Fruit fly (Drosophila melanogaster) whole organism, embryonic: ENCODE data around the gene ebi.

Experiments
- C15 ChIP-seq: fragments of 200-800 bp; sonication (Bioruptor generic); IDR thresholded peaks from 3 replicates; pipeline ENCODE4 v1.3.6; 2022; ENCODE audit warnings: missing biosample characterization, missing genetic modification characterization
- CG12659 ChIP-seq: fragments of 200-800 bp; sonication (Bioruptor generic); optimal IDR thresholded peaks from 3 replicates; lab custom pipeline; 2017; ENCODE audit warnings: mild to moderate bottlenecking, missing biosample characterization, missing genetic modification reagents, missing genetic modification characterization
- CG12769 ChIP-seq: fragments of 200-800 bp; sonication (Bioruptor generic); optimal IDR thresholded peaks from 2 replicates; lab custom pipeline; 2019; ENCODE audit warnings: missing biosample characterization, mild to moderate bottlenecking, missing genetic modification characterization, moderate library complexity
- CG13775 ChIP-seq: fragments of 200-800 bp; sonication (Bioruptor generic); optimal IDR thresholded peaks from 3 replicates; lab custom pipeline; 2017; ENCODE audit warnings: missing biosample characterization, mild to moderate bottlenecking, missing genetic modification characterization
- CG14014 ChIP-seq: fragments of 200-800 bp; sonication (Bioruptor generic); IDR thresholded peaks from 2 replicates; pipeline ENCODE4 v1.3.6; 2022; ENCODE audit warnings: missing biosample characterization, missing genetic modification characterization
- CG14860 ChIP-seq: fragments of 200-800 bp; sonication (Bioruptor generic); IDR thresholded peaks from 3 replicates; pipeline ENCODE4 v1.3.6; 2022; ENCODE audit warnings: missing biosample characterization, missing genetic modification characterization; ENCODE audit not compliant: partially characterized antibody
- CG18619 ChIP-seq: fragments of 200-800 bp; sonication (Bioruptor generic); optimal IDR thresholded peaks from 3 replicates; lab custom pipeline; 2017; ENCODE audit warnings: missing biosample characterization, mild to moderate bottlenecking, missing genetic modification characterization
- CG3163 ChIP-seq: fragments of 200-800 bp; sonication (Bioruptor generic); optimal IDR thresholded peaks from 3 replicates; lab custom pipeline; 2016; ENCODE audit warnings: missing biosample characterization, missing genetic modification characterization
- CG6175 ChIP-seq: fragments of 200-800 bp; sonication (Bioruptor generic); IDR thresholded peaks from 3 replicates; pipeline ENCODE4 v1.3.6; 2022; ENCODE audit warnings: missing biosample characterization, missing genetic modification characterization
- CG6654 ChIP-seq: fragments of 200-800 bp; sonication (Bioruptor generic); optimal IDR thresholded peaks from 2 replicates; lab custom pipeline; 2017; ENCODE audit warnings: missing biosample characterization, mild to moderate bottlenecking, missing genetic modification characterization
- CG7372 ChIP-seq: fragments of 200-800 bp; sonication (Bioruptor generic); IDR thresholded peaks from 2 replicates; pipeline ENCODE4 v1.3.6; 2022; ENCODE audit warnings: missing biosample characterization, missing genetic modification characterization
- CG9876 ChIP-seq: fragments of 200-800 bp; sonication (Bioruptor generic); optimal IDR thresholded peaks from 2 replicates; lab custom pipeline; 2016; ENCODE audit warnings: missing biosample characterization, missing genetic modification characterization
- D ChIP-seq, 2 experiments: fragments of 200-800 bp in 1 of 2; fragments of >200 bp in 1 of 2; sonication (Bioruptor generic) in 1 of 2; optimal IDR thresholded peaks; 2 replicates in 1 of 2; 3 replicates in 1 of 2; lab custom pipeline; 2017; ENCODE audit warnings: mild to moderate bottlenecking in 1 of 2, missing biosample characterization in 1 of 2, missing genetic modification characterization in 1 of 2, missing genetic modification reagents in 1 of 2
- Drgx ChIP-seq: fragments of 200-800 bp; sonication (Bioruptor generic); IDR thresholded peaks from 2 replicates; pipeline ENCODE4 v1.3.6; 2022; ENCODE audit warnings: missing biosample characterization, missing genetic modification characterization
- GATAe ChIP-seq: fragments of 200-800 bp; sonication (Bioruptor generic); conservative IDR thresholded peaks from 2 replicates; pipeline ENCODE4 v1.3.6; 2022; ENCODE audit warnings: missing biosample characterization, missing genetic modification characterization
- HLH3B ChIP-seq: fragments of 200-800 bp; sonication (Bioruptor generic); IDR thresholded peaks from 2 replicates; pipeline ENCODE4 v1.3.6; 2022; ENCODE audit warnings: missing biosample characterization, missing genetic modification characterization
- Hmr ChIP-seq: fragments of 200-800 bp; sonication (Bioruptor generic); optimal IDR thresholded peaks from 3 replicates; lab custom pipeline; 2017; ENCODE audit warnings: mild to moderate bottlenecking, missing biosample characterization, missing genetic modification reagents, missing genetic modification characterization
- Hsf ChIP-seq: fragments of 200-800 bp; sonication (Bioruptor generic); optimal IDR thresholded peaks from 3 replicates; lab custom pipeline; 2016; ENCODE audit warnings: missing biosample characterization, missing genetic modification characterization
- Opbp ChIP-seq: fragments of 200-800 bp; sonication (Bioruptor generic); IDR thresholded peaks from 3 replicates; pipeline ENCODE4 v1.3.6; 2022; ENCODE audit warnings: missing biosample characterization, missing genetic modification characterization; ENCODE audit not compliant: partially characterized antibody
- Sry-β ChIP-seq: fragments of 200-800 bp; sonication (Bioruptor generic); optimal IDR thresholded peaks from 2 replicates; lab custom pipeline; 2018; ENCODE audit warnings: missing biosample characterization, mild to moderate bottlenecking, missing genetic modification characterization, moderate library complexity
- bigmax ChIP-seq: fragments of 200-800 bp; sonication (Bioruptor generic); optimal IDR thresholded peaks from 2 replicates; lab custom pipeline; 2018; ENCODE audit warnings: missing biosample characterization, mild to moderate bottlenecking, missing genetic modification characterization
- br ChIP-seq: fragments of >200 bp; optimal IDR thresholded peaks from 2 replicates; lab custom pipeline; 2017
- cwo ChIP-seq: fragments of 200-800 bp; sonication (Bioruptor generic); optimal IDR thresholded peaks from 3 replicates; lab custom pipeline; 2017; ENCODE audit warnings: missing biosample characterization, missing genetic modification characterization, mild to moderate bottlenecking, moderate library complexity, missing genetic modification reagents
- da ChIP-seq: fragments of 200-800 bp; sonication (Bioruptor generic); optimal IDR thresholded peaks from 2 replicates; lab custom pipeline; 2016; ENCODE audit warnings: missing biosample characterization, missing genetic modification characterization
- danr ChIP-seq: fragments of 200-800 bp; sonication (Bioruptor generic); IDR thresholded peaks from 2 replicates; pipeline ENCODE4 v1.3.6; 2022; ENCODE audit warnings: missing biosample characterization, missing genetic modification characterization
- disco-r ChIP-seq: fragments of 200-800 bp; sonication (Bioruptor generic); optimal IDR thresholded peaks from 2 replicates; lab custom pipeline; 2016; ENCODE audit warnings: missing biosample characterization, missing genetic modification characterization
- dm ChIP-seq: fragments of 200-800 bp; sonication (Bioruptor generic); optimal IDR thresholded peaks from 3 replicates; lab custom pipeline; 2016; ENCODE audit warnings: missing biosample characterization, missing genetic modification characterization
- ems ChIP-seq: fragments of 200-800 bp; sonication (Bioruptor generic); optimal IDR thresholded peaks from 3 replicates; lab custom pipeline; 2016; ENCODE audit warnings: missing biosample characterization, missing genetic modification characterization
- exex ChIP-seq: fragments of 200-800 bp; sonication (Bioruptor generic); optimal IDR thresholded peaks from 4 replicates; lab custom pipeline; 2018; ENCODE audit warnings: missing biosample characterization, mild to moderate bottlenecking, missing genetic modification characterization, moderate library complexity
- fu2 ChIP-seq: fragments of 200-800 bp; sonication (Bioruptor generic); optimal IDR thresholded peaks from 2 replicates; lab custom pipeline; 2016; ENCODE audit warnings: missing biosample characterization, missing genetic modification characterization
- gcm ChIP-seq: fragments of 200-800 bp; sonication (Bioruptor generic); optimal IDR thresholded peaks from 2 replicates; lab custom pipeline; 2019; ENCODE audit warnings: missing biosample characterization, mild to moderate bottlenecking, missing genetic modification characterization, moderate library complexity
- gfzf ChIP-seq: fragments of 200-800 bp; sonication (Bioruptor generic); optimal IDR thresholded peaks from 2 replicates; lab custom pipeline; 2016; ENCODE audit warnings: missing biosample characterization, mild to moderate bottlenecking, missing genetic modification characterization, moderate library complexity
- grau ChIP-seq: fragments of 200-800 bp; optimal IDR thresholded peaks from 3 replicates; lab custom pipeline; 2019; ENCODE audit warnings: missing biosample characterization, mild to moderate bottlenecking, missing genetic modification characterization, moderate library complexity
- grn ChIP-seq: fragments of 200-800 bp; sonication (Bioruptor generic); optimal IDR thresholded peaks from 3 replicates; lab custom pipeline; 2017; ENCODE audit warnings: missing biosample characterization, missing genetic modification characterization
- lbe ChIP-seq: fragments of 200-800 bp; sonication (Bioruptor generic); optimal IDR thresholded peaks from 2 replicates; lab custom pipeline; 2016; ENCODE audit warnings: missing biosample characterization, mild to moderate bottlenecking, missing genetic modification characterization
- mirr ChIP-seq: fragments of 200-800 bp; sonication (Bioruptor generic); optimal IDR thresholded peaks from 3 replicates; lab custom pipeline; 2018; ENCODE audit warnings: missing biosample characterization, mild to moderate bottlenecking, missing genetic modification characterization
- nmo ChIP-seq: fragments of 200-800 bp; sonication (Bioruptor generic); optimal IDR thresholded peaks from 2 replicates; lab custom pipeline; 2018; ENCODE audit warnings: missing biosample characterization, mild to moderate bottlenecking, missing genetic modification characterization, moderate library complexity
- nom ChIP-seq: fragments of 200-800 bp; sonication (Bioruptor generic); optimal IDR thresholded peaks from 2 replicates; lab custom pipeline; 2017; ENCODE audit warnings: missing biosample characterization, missing genetic modification characterization, mild to moderate bottlenecking, moderate library complexity, missing genetic modification reagents
- pfk ChIP-seq: fragments of 200-800 bp; sonication (Bioruptor generic); optimal IDR thresholded peaks from 2 replicates; lab custom pipeline; 2018; ENCODE audit warnings: missing biosample characterization, mild to moderate bottlenecking, missing genetic modification characterization, moderate library complexity
- pnt ChIP-seq: fragments of 200-800 bp; sonication (Bioruptor generic); optimal IDR thresholded peaks from 3 replicates; lab custom pipeline; 2016; ENCODE audit warnings: missing biosample characterization, missing genetic modification characterization
- rib ChIP-seq: fragments of 200-800 bp; sonication (Bioruptor generic); IDR thresholded peaks from 2 replicates; pipeline ENCODE4 v1.3.6; 2022; ENCODE audit warnings: missing biosample characterization, missing genetic modification characterization
- sd ChIP-seq: fragments of 200-800 bp; sonication (Bioruptor generic); optimal IDR thresholded peaks from 3 replicates; lab custom pipeline; 2018; ENCODE audit warnings: missing biosample characterization, mild to moderate bottlenecking, missing genetic modification characterization, moderate library complexity
- sens ChIP-seq: fragments of 200-800 bp; sonication (Bioruptor generic); peaks from one replicate; lab custom pipeline; 2016; ENCODE audit warnings: missing biosample characterization, missing genetic modification characterization
- slbo ChIP-seq: fragments of 200-800 bp; sonication (Bioruptor generic); IDR thresholded peaks from 2 replicates; pipeline ENCODE4 v1.3.6; 2022; ENCODE audit warnings: missing biosample characterization, missing genetic modification characterization
- sug ChIP-seq: fragments of 200-800 bp; optimal IDR thresholded peaks from 2 replicates; lab custom pipeline; 2019; ENCODE audit warnings: missing biosample characterization, mild to moderate bottlenecking, missing genetic modification characterization, moderate library complexity
- tap ChIP-seq: fragments of 200-800 bp; optimal IDR thresholded peaks from 3 replicates; lab custom pipeline; 2019; ENCODE audit warnings: missing biosample characterization, mild to moderate bottlenecking, missing genetic modification characterization, moderate library complexity
- tio ChIP-seq: fragments of 200-800 bp; sonication (Bioruptor generic); optimal IDR thresholded peaks from 2 replicates; lab custom pipeline; 2017; ENCODE audit warnings: missing biosample characterization, missing genetic modification characterization, inconsistent platforms
- trem ChIP-seq: fragments of 200-800 bp; optimal IDR thresholded peaks from 3 replicates; lab custom pipeline; 2019; ENCODE audit warnings: missing biosample characterization, mild to moderate bottlenecking, missing genetic modification characterization, moderate library complexity
- zfh1 ChIP-seq: fragments of 200-800 bp; sonication (Bioruptor generic); IDR thresholded peaks from 3 replicates; pipeline ENCODE4 v1.3.6; 2022; ENCODE audit warnings: missing biosample characterization, missing genetic modification characterization

Gene ebi

DNA sequence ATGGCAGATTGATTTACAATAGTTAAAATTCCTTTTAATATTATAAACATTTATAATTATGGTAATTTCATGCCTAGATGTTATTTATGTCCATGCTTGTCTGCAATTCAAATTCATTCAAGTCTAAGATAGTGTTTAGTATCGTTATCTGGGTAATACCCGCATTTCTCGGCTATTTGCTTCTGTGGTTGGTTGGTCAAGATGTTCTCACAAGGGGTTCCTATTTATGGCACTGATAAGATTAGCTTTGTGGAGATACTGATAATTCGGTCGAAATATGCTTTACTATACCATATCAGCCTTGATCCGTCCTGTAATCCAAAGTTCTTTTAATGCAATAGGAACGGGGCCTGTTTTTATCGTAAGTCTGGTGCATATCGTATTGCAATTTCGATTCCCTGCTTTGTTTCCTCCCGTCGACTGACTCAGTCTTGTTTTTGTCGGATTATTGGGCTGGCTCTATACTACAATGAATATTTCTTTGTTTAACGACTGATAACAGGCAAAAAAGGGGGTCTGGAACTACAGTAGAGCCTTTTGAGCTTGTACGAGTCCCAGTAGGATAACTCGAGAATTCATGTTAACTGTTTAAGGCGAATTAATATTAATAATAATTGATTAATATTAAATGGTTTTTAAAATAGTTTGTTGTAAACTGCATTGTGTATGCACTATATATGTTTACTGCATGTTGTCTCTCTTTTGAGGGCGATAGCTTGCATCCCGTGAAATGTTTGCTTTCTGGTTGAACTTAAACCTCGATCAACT is 37.0 kb downstream of the ebi start:
- TF ChIP-seq C15 (GFP tag; lab: Robert Waterston, UW) (no peak), sug (tag; lab: Kevin White, UChicago) (peak; percentile 96), CG14014 (GFP tag; lab: Robert Waterston, UW) (0 out of 2 replicates have a peak, but pooled peaks have one; percentile 10), mirr (GFP tag; lab: Kevin White, UChicago) (peak; percentile 77), cwo (GFP tag; lab: Kevin White, UChicago) (no peak), fu2 (GFP tag; lab: Kevin White, UChicago) (no peak), grn (peak; percentile 40), GATAe (GFP tag; lab: Robert Waterston, UW) (peak; percentile 23; the same call in 1 of the 2 replicates), exex (tag; lab: Kevin White, UChicago) (peak; percentile 82), CG6175 (GFP tag; lab: Robert Waterston, UW) (no peak), nom (GFP tag; lab: Kevin White, UChicago) (peak; percentile 19), Drgx (GFP tag; lab: Robert Waterston, UW) (peak; percentile 54), sd (tag; lab: Kevin White, UChicago) (peak; percentile 63), sens (peak; percentile 60), CG9876 (GFP tag; lab: Kevin White, UChicago) (no peak), Hmr (GFP tag; lab: Kevin White, UChicago) (no peak), gcm (GFP tag; lab: Kevin White, UChicago) (peak; percentile 28), lbe (peak; percentile 39), grau (tag; lab: Kevin White, UChicago) (peak; percentile 56), tio (GFP tag; lab: Kevin White, UChicago) (no peak)

dm6 chr2L:452872-453271 is 38.0 kb downstream of the ebi start, which contains the start of the genes crq and shv:
Gene crq (minus strand): TSS chr2L:453024.
Gene shv (plus strand): TSS chr2L:453108.
- no peak for TF ChIP-seq tap (tag; lab: Kevin White, UChicago)
- no peak for TF ChIP-seq HLH3B (GFP tag; lab: Robert Waterston, UW)
- no peak for TF ChIP-seq CG12769
- peak; percentile 36; the same call in 1 of the 3 replicates for TF ChIP-seq Opbp (GFP tag; lab: Robert Waterston, UW)
- no peak for TF ChIP-seq pfk (GFP tag; lab: Kevin White, UChicago)
- TF ChIP-seq CG7372 (GFP tag; lab: Robert Waterston, UW): no peak
- TF ChIP-seq Hsf (GFP tag; lab: Kevin White, UChicago): no peak
- no peak for TF ChIP-seq slbo (GFP tag; lab: Robert Waterston, UW)
- TF ChIP-seq CG14860: no peak
- no peak for TF ChIP-seq br (lab: Kevin White, UChicago)
- no peak for TF ChIP-seq pnt
- peak; percentile 61 for TF ChIP-seq gfzf (GFP tag; lab: Kevin White, UChicago)
- TF ChIP-seq danr (GFP tag; lab: Robert Waterston, UW): no peak
- TF ChIP-seq CG13775 (GFP tag; lab: Kevin White, UChicago): no peak
- no peak for TF ChIP-seq zfh1 (GFP tag; lab: Robert Waterston, UW)
- no peak for TF ChIP-seq da (GFP tag; lab: Kevin White, UChicago)
- TF ChIP-seq CG18619: no peak
- no peak for TF ChIP-seq CG3163 (GFP tag; lab: Kevin White, UChicago)
- TF ChIP-seq CG6654 (GFP tag; lab: Kevin White, UChicago): no peak
- TF ChIP-seq dm (GFP tag; lab: Kevin White, UChicago): no peak
- peak; percentile 54 for TF ChIP-seq trem (tag; lab: Kevin White, UChicago)
- TF ChIP-seq D (optimal IDR thresholded peaks at IDR 0.05; lab: Kevin White, UChicago): no peak
- no peak for TF ChIP-seq D (GFP tag; optimal IDR thresholded peaks at IDR 0.05; lab: Kevin White, UChicago)
- TF ChIP-seq rib (GFP tag; lab: Robert Waterston, UW): no peak
- TF ChIP-seq CG12659 (GFP tag; lab: Kevin White, UChicago): peak; percentile 72
- TF ChIP-seq Sry-β (GFP tag; lab: Kevin White, UChicago): no peak
- no peak for TF ChIP-seq disco-r (GFP tag; lab: Kevin White, UChicago)
- TF ChIP-seq bigmax (GFP tag; lab: Kevin White, UChicago): no peak
- peak; percentile 8 for TF ChIP-seq nmo (GFP tag; lab: Kevin White, UChicago)
- TF ChIP-seq ems (GFP tag; lab: Kevin White, UChicago): no peak
